Fruit fly (Drosophila melanogaster) whole organism, embryonic: ENCODE measurements around the gene IA-2.

Source experiments
- Atf6 ChIP-seq: fragments of 200-800 bp; sonication (Bioruptor generic); IDR thresholded peaks from 2 replicates; pipeline ENCODE4 v1.3.6; 2022; ENCODE audit warnings: missing biosample characterization, missing genetic modification characterization
- CG10654 ChIP-seq: fragments of 200-800 bp; sonication (Bioruptor generic); optimal IDR thresholded peaks from 2 replicates; lab custom pipeline; 2016; ENCODE audit warnings: missing biosample characterization, missing genetic modification characterization
- CG11093 ChIP-seq: fragments of 200-800 bp; sonication (Bioruptor generic); IDR thresholded peaks from 3 replicates; pipeline ENCODE4 v1.3.6; 2022; ENCODE audit warnings: missing biosample characterization, missing genetic modification characterization
- CG12104 ChIP-seq: fragments of 200-800 bp; sonication (Bioruptor generic); optimal IDR thresholded peaks from 3 replicates; lab custom pipeline; 2016; ENCODE audit warnings: missing biosample characterization, missing genetic modification characterization
- CG12236 ChIP-seq: fragments of 200-800 bp; sonication (Bioruptor generic); optimal IDR thresholded peaks from 2 replicates; lab custom pipeline; 2016; ENCODE audit warnings: missing biosample characterization, missing genetic modification characterization
- CG12769 ChIP-seq: fragments of 200-800 bp; sonication (Bioruptor generic); optimal IDR thresholded peaks from 2 replicates; lab custom pipeline; 2019; ENCODE audit warnings: missing biosample characterization, mild to moderate bottlenecking, missing genetic modification characterization, moderate library complexity
- CG16813 ChIP-seq: fragments of 200-800 bp; sonication (Bioruptor generic); IDR thresholded peaks from 3 replicates; pipeline ENCODE4 v1.3.6; 2022; ENCODE audit warnings: missing biosample characterization, missing genetic modification characterization; ENCODE audit not compliant: partially characterized antibody
- CG1832 ChIP-seq: fragments of 200-800 bp; sonication (Bioruptor generic); optimal IDR thresholded peaks from 2 replicates; lab custom pipeline; 2017; ENCODE audit warnings: missing biosample characterization, mild to moderate bottlenecking, missing genetic modification characterization, inconsistent platforms
- CG2199 ChIP-seq: fragments of 200-800 bp; sonication (Bioruptor generic); IDR thresholded peaks from 3 replicates; pipeline ENCODE4 v1.3.6; 2022; ENCODE audit warnings: missing biosample characterization, missing genetic modification characterization
- CG3065 ChIP-seq: fragments of 200-800 bp; sonication (Bioruptor generic); optimal IDR thresholded peaks from 2 replicates; lab custom pipeline; 2016; ENCODE audit warnings: missing biosample characterization, missing genetic modification characterization
- CG3838 ChIP-seq: fragments of 200-800 bp; sonication (Bioruptor generic); optimal IDR thresholded peaks from 3 replicates; lab custom pipeline; 2016; ENCODE audit warnings: missing biosample characterization, missing genetic modification characterization
- CG4854 ChIP-seq: fragments of 200-800 bp; sonication (Bioruptor generic); optimal IDR thresholded peaks from 2 replicates; lab custom pipeline; 2016; ENCODE audit warnings: missing biosample characterization, missing genetic modification characterization, inconsistent platforms
- CG6254 ChIP-seq: fragments of 200-800 bp; sonication (Bioruptor generic); optimal IDR thresholded peaks from 3 replicates; lab custom pipeline; 2017; ENCODE audit warnings: mild to moderate bottlenecking, missing biosample characterization, missing genetic modification reagents, missing genetic modification characterization
- CG6654 ChIP-seq: fragments of 200-800 bp; sonication (Bioruptor generic); optimal IDR thresholded peaks from 2 replicates; lab custom pipeline; 2017; ENCODE audit warnings: missing biosample characterization, mild to moderate bottlenecking, missing genetic modification characterization
- CG6689 ChIP-seq: fragments of 200-800 bp; sonication (Bioruptor generic); IDR thresholded peaks from 2 replicates; pipeline ENCODE4 v1.3.6; 2022; ENCODE audit warnings: missing biosample characterization, missing genetic modification characterization
- CG7271 ChIP-seq: fragments of 200-800 bp; sonication (Bioruptor generic); optimal IDR thresholded peaks from 2 replicates; lab custom pipeline; 2018; ENCODE audit warnings: missing biosample characterization, mild to moderate bottlenecking, missing genetic modification characterization, moderate library complexity
- CG7745 ChIP-seq: fragments of 200-800 bp; sonication (Bioruptor generic); optimal IDR thresholded peaks from 2 replicates; lab custom pipeline; 2018; ENCODE audit warnings: missing biosample characterization, mild to moderate bottlenecking, missing genetic modification characterization, moderate library complexity
- CG7928 ChIP-seq: fragments of 200-800 bp; sonication (Bioruptor generic); optimal IDR thresholded peaks from 2 replicates; lab custom pipeline; 2017; ENCODE audit warnings: missing biosample characterization, mild to moderate bottlenecking, missing genetic modification characterization
- CG8924 ChIP-seq: fragments of 200-800 bp; optimal IDR thresholded peaks from 3 replicates; lab custom pipeline; 2019; ENCODE audit warnings: missing biosample characterization, mild to moderate bottlenecking, missing genetic modification characterization, moderate library complexity
- CG9609 ChIP-seq: fragments of 200-800 bp; sonication (Bioruptor generic); optimal IDR thresholded peaks from 3 replicates; lab custom pipeline; 2016; ENCODE audit warnings: missing biosample characterization, missing genetic modification characterization
- CTCF ChIP-seq: fragments of 200-800 bp; sonication (Bioruptor generic); optimal IDR thresholded peaks from 2 replicates; lab custom pipeline; 2017; ENCODE audit warnings: missing biosample characterization, mild to moderate bottlenecking, missing genetic modification characterization, moderate library complexity
- Dref ChIP-seq: fragments of 200-800 bp; sonication (Bioruptor generic); IDR thresholded peaks from 2 replicates; pipeline ENCODE4 v1.3.6; 2022; ENCODE audit warnings: missing biosample characterization, missing genetic modification characterization
- HLH54F ChIP-seq: fragments of 200-800 bp; sonication (Bioruptor generic); optimal IDR thresholded peaks from 3 replicates; lab custom pipeline; 2016; ENCODE audit warnings: missing biosample characterization, missing genetic modification characterization
- HmgD ChIP-seq: fragments of 200-800 bp; sonication (Bioruptor generic); optimal IDR thresholded peaks from 3 replicates; lab custom pipeline; 2016; ENCODE audit warnings: missing biosample characterization, missing genetic modification characterization
- Hmr ChIP-seq: fragments of 200-800 bp; sonication (Bioruptor generic); optimal IDR thresholded peaks from 3 replicates; lab custom pipeline; 2017; ENCODE audit warnings: mild to moderate bottlenecking, missing biosample characterization, missing genetic modification reagents, missing genetic modification characterization
- Hr3 ChIP-seq: fragments of 200-800 bp; sonication (Bioruptor generic); optimal IDR thresholded peaks from 3 replicates; lab custom pipeline; 2016; ENCODE audit warnings: missing biosample characterization, missing genetic modification characterization
- Meics ChIP-seq: fragments of 200-800 bp; sonication (Bioruptor generic); optimal IDR thresholded peaks from 2 replicates; lab custom pipeline; 2017; ENCODE audit warnings: missing biosample characterization, mild to moderate bottlenecking, missing genetic modification characterization
- NfI ChIP-seq: fragments of 200-800 bp; sonication (Bioruptor generic); optimal IDR thresholded peaks from 3 replicates; lab custom pipeline; 2018; ENCODE audit warnings: missing biosample characterization, mild to moderate bottlenecking, missing genetic modification characterization, moderate library complexity
- Sry-δ ChIP-seq: fragments of 200-800 bp; sonication (Bioruptor generic); optimal IDR thresholded peaks from 2 replicates; lab custom pipeline; 2016; ENCODE audit warnings: missing biosample characterization, missing genetic modification characterization
- TFAM ChIP-seq: fragments of 200-800 bp; sonication (Bioruptor generic); optimal IDR thresholded peaks from 2 replicates; lab custom pipeline; 2017; ENCODE audit warnings: missing biosample characterization, missing genetic modification characterization, inconsistent platforms
- Trl ChIP-seq, 3 experiments: fragments of >200 bp in 2 of 3; fragments of 200-800 bp in 1 of 3; sonication (Bioruptor generic) in 1 of 3; optimal IDR thresholded peaks; 2 replicates in 1 of 3; 3 replicates in 2 of 3; lab custom pipeline; 2016 to 2017; ENCODE audit warnings: missing biosample characterization in 1 of 3, missing genetic modification characterization in 1 of 3
- al ChIP-seq: fragments of 200-800 bp; sonication (Bioruptor generic); IDR thresholded peaks from 2 replicates; pipeline ENCODE4 v1.3.6; 2022; ENCODE audit warnings: missing biosample characterization, missing genetic modification characterization
- ase ChIP-seq: fragments of 200-800 bp; sonication (Bioruptor generic); IDR thresholded peaks from 3 replicates; pipeline ENCODE4 v1.3.6; 2022; ENCODE audit warnings: missing biosample characterization, missing genetic modification characterization
- bcd ChIP-seq: fragments of 200-800 bp; sonication (Bioruptor generic); optimal IDR thresholded peaks from 2 replicates; lab custom pipeline; 2017; ENCODE audit warnings: missing biosample characterization, mild to moderate bottlenecking, missing genetic modification characterization
- caup ChIP-seq: fragments of 200-800 bp; sonication (Bioruptor generic); optimal IDR thresholded peaks from 3 replicates; lab custom pipeline; 2017; ENCODE audit warnings: missing biosample characterization, mild to moderate bottlenecking, missing genetic modification characterization, moderate library complexity; ENCODE audit not compliant: severe bottlenecking
- croc ChIP-seq: fragments of 200-800 bp; sonication (Bioruptor generic); conservative IDR thresholded peaks from 3 replicates; pipeline ENCODE4 v1.3.6; 2022; ENCODE audit warnings: missing biosample characterization, missing genetic modification characterization
- ftz-f1 ChIP-seq: fragments of 200-800 bp; sonication (Bioruptor generic); optimal IDR thresholded peaks from 2 replicates; lab custom pipeline; 2016; ENCODE audit warnings: missing biosample characterization, missing genetic modification characterization
- gsb-n ChIP-seq: fragments of 200-800 bp; sonication (Bioruptor generic); optimal IDR thresholded peaks from 3 replicates; lab custom pipeline; 2018; ENCODE audit warnings: missing biosample characterization, mild to moderate bottlenecking, missing genetic modification characterization
- hbn ChIP-seq: fragments of 200-800 bp; sonication (Bioruptor generic); IDR thresholded peaks from 2 replicates; pipeline ENCODE4 v1.3.6; 2022; ENCODE audit warnings: missing biosample characterization, missing genetic modification characterization; ENCODE audit not compliant: partially characterized antibody
- hkb ChIP-seq, 2 experiments: fragments of 200-800 bp in 1 of 2; fragments of >200 bp in 1 of 2; sonication (Bioruptor generic) in 1 of 2; IDR thresholded peaks in 1 of 2; optimal IDR thresholded peaks in 1 of 2; 2 replicates each; pipeline versions ENCODE4 v1.3.6 to Lab custom; 2017 to 2022; ENCODE audit warnings: missing biosample characterization in 1 of 2, missing genetic modification characterization in 1 of 2
- kni ChIP-seq: fragments of 200-800 bp; sonication (Bioruptor generic); optimal IDR thresholded peaks from 3 replicates; lab custom pipeline; 2017; ENCODE audit warnings: mild to moderate bottlenecking, missing biosample characterization, missing genetic modification reagents, missing genetic modification characterization
- lmd ChIP-seq: fragments of 200-800 bp; sonication (Bioruptor generic); IDR thresholded peaks from 2 replicates; pipeline ENCODE4 v1.3.6; 2022; ENCODE audit warnings: missing biosample characterization, missing genetic modification characterization
- lov ChIP-seq, 2 experiments: fragments of 200-800 bp in 1 of 2; fragments of >200 bp in 1 of 2; sonication (Bioruptor generic) in 1 of 2; IDR thresholded peaks in 1 of 2; optimal IDR thresholded peaks in 1 of 2; 2 replicates in 1 of 2; 3 replicates in 1 of 2; pipeline versions ENCODE4 v1.3.6 to Lab custom; 2017 to 2022; ENCODE audit warnings: missing biosample characterization in 1 of 2, missing genetic modification characterization in 1 of 2
- onecut ChIP-seq: fragments of 200-800 bp; sonication (Bioruptor generic); IDR thresholded peaks from 2 replicates; pipeline ENCODE4 v1.3.6; 2022; ENCODE audit warnings: missing biosample characterization, missing genetic modification characterization
- salm ChIP-seq: fragments of 200-800 bp; sonication (Bioruptor generic); optimal IDR thresholded peaks from 2 replicates; lab custom pipeline; 2018; ENCODE audit warnings: missing biosample characterization, mild to moderate bottlenecking, missing genetic modification characterization
- sc ChIP-seq, 3 experiments: fragments of >200 bp in 2 of 3; fragments of 200-800 bp in 1 of 3; sonication (Bioruptor generic) in 1 of 3; optimal IDR thresholded peaks; 2 replicates in 2 of 3; 3 replicates in 1 of 3; lab custom pipeline; 2017; ENCODE audit warnings: mild to moderate bottlenecking in 1 of 3, missing biosample characterization in 1 of 3, missing genetic modification characterization in 1 of 3, missing genetic modification reagents in 1 of 3
- seq ChIP-seq: fragments of 200-800 bp; sonication (Bioruptor generic); IDR thresholded peaks from 2 replicates; pipeline ENCODE4 v1.3.6; 2022; ENCODE audit warnings: missing biosample characterization, missing genetic modification characterization
- sug ChIP-seq: fragments of 200-800 bp; optimal IDR thresholded peaks from 2 replicates; lab custom pipeline; 2019; ENCODE audit warnings: missing biosample characterization, mild to moderate bottlenecking, missing genetic modification characterization, moderate library complexity
- unc-4 ChIP-seq: fragments of 200-800 bp; sonication (Bioruptor generic); IDR thresholded peaks from 2 replicates; pipeline ENCODE4 v1.3.6; 2022; ENCODE audit warnings: missing biosample characterization, missing genetic modification characterization; ENCODE audit not compliant: partially characterized antibody

Gene IA-2

dm6 chr2L:974105-974504 is 73.7 kb downstream of the IA-2 start (continued):
- no peak for TF ChIP-seq CG4854 (GFP tag; lab: Kevin White, UChicago)
- TF ChIP-seq CG7271, result no peak
- TF ChIP-seq sug (tag; lab: Kevin White, UChicago), result no peak
- no peak for TF ChIP-seq CG6689 (GFP tag; lab: Robert Waterston, UW)
- TF ChIP-seq Hr3 (GFP tag; lab: Kevin White, UChicago), result no peak
- no peak for TF ChIP-seq Meics (GFP tag; lab: Kevin White, UChicago)
- no peak for TF ChIP-seq CG10654 (GFP tag; lab: Kevin White, UChicago)
- TF ChIP-seq unc-4 (GFP tag; lab: Robert Waterston, UW), result no peak
- no peak for TF ChIP-seq CG2199 (GFP tag; lab: Robert Waterston, UW)
- TF ChIP-seq CTCF, result no peak
- TF ChIP-seq CG7745 (tag; lab: Kevin White, UChicago), result peak; percentile 6
- TF ChIP-seq seq (GFP tag; lab: Robert Waterston, UW), result 0 out of 2 replicates have a peak, but pooled peaks have one; percentile 9
- no peak for TF ChIP-seq lmd (GFP tag; lab: Robert Waterston, UW)
- TF ChIP-seq hkb (optimal IDR thresholded peaks at IDR 0.05; lab: Kevin White, UChicago), result no peak
- 0 out of 2 replicates have a peak, but pooled peaks have one; percentile 24 for TF ChIP-seq hkb (GFP tag; IDR thresholded peaks at IDR 0.05; lab: Robert Waterston, UW)
- TF ChIP-seq NfI (GFP tag; lab: Kevin White, UChicago), result no peak
- no peak for TF ChIP-seq Atf6 (GFP tag; lab: Robert Waterston, UW)
- TF ChIP-seq CG9609 (GFP tag; lab: Kevin White, UChicago), result peak; percentile 2
- peak; percentile 3 for TF ChIP-seq Hmr
- TF ChIP-seq Trl (optimal IDR thresholded peaks at IDR 0.05; lab: Kevin White, UChicago), result no peak
- peak; percentile 39 for TF ChIP-seq Trl (GFP tag; optimal IDR thresholded peaks at IDR 0.05; lab: Kevin White, UChicago)
- TF ChIP-seq onecut (GFP tag; lab: Robert Waterston, UW), result 0 out of 2 replicates have a peak, but pooled peaks have one; percentile 27
- peak; percentile 6 for TF ChIP-seq caup (GFP tag; lab: Kevin White, UChicago)
- peak; percentile 67 for TF ChIP-seq kni (GFP tag; lab: Kevin White, UChicago)
- no peak for TF ChIP-seq salm (tag; lab: Kevin White, UChicago)
- no peak for TF ChIP-seq HmgD (GFP tag; lab: Kevin White, UChicago)
- TF ChIP-seq CG8924 (tag; lab: Kevin White, UChicago), result peak; percentile 5
- TF ChIP-seq Sry-δ (GFP tag; lab: Kevin White, UChicago), result no peak
- TF ChIP-seq croc, result no peak
- no peak for TF ChIP-seq CG3838 (GFP tag; lab: Kevin White, UChicago)
- no peak for TF ChIP-seq CG7928 (GFP tag; lab: Kevin White, UChicago)
- TF ChIP-seq CG11093 (GFP tag; lab: Robert Waterston, UW), result peak; percentile 30; the same call in 1 of the 3 replicates
- TF ChIP-seq al (GFP tag; lab: Robert Waterston, UW), result no peak
- peak; percentile 37 for TF ChIP-seq CG12236
- no peak for TF ChIP-seq lov (optimal IDR thresholded peaks at IDR 0.05; lab: Kevin White, UChicago)
- TF ChIP-seq lov (GFP tag; IDR thresholded peaks at IDR 0.05; lab: Robert Waterston, UW), result 0 out of 3 replicates have a peak, but pooled peaks have one; percentile 51
- TF ChIP-seq CG1832 (GFP tag; lab: Kevin White, UChicago), result no peak
- peak; percentile 72 for TF ChIP-seq gsb-n (tag; lab: Kevin White, UChicago)
- no peak for TF ChIP-seq hbn (GFP tag; lab: Robert Waterston, UW)
- TF ChIP-seq CG3065 (GFP tag; lab: Kevin White, UChicago), result no peak
- TF ChIP-seq CG6654 (GFP tag; lab: Kevin White, UChicago), result no peak
- no peak for TF ChIP-seq TFAM
- peak; percentile 19 for TF ChIP-seq CG12104 (GFP tag; lab: Kevin White, UChicago)
- peak; percentile 17 for TF ChIP-seq CG6254 (GFP tag; lab: Kevin White, UChicago)
- no peak for TF ChIP-seq CG16813 (GFP tag; lab: Robert Waterston, UW)
- no peak for TF ChIP-seq HLH54F (GFP tag; lab: Kevin White, UChicago)
- TF ChIP-seq CG12769 (tag; lab: Kevin White, UChicago), result no peak
- TF ChIP-seq sc (optimal IDR thresholded peaks at IDR 0.05; lab: Kevin White, UChicago), result no peak
- peak; percentile 64 for TF ChIP-seq sc (GFP tag; optimal IDR thresholded peaks at IDR 0.05; lab: Kevin White, UChicago)
- no peak for TF ChIP-seq ftz-f1
- no peak for TF ChIP-seq ase (GFP tag; lab: Robert Waterston, UW)
- no peak for TF ChIP-seq Dref (GFP tag; lab: Robert Waterston, UW)
- TF ChIP-seq bcd (GFP tag; lab: Kevin White, UChicago), result no peak
